Fruit fly (Drosophila melanogaster) S2 (cell line): Measurements from ENCODE around the gene CG18809.

Source experiments
- CG8478 ChIP-seq: fragments of >200 bp; optimal IDR thresholded peaks from 2 replicates; lab custom pipeline; 2018
- CTCF ChIP-seq, 2 experiments: fragments of >200 bp; optimal IDR thresholded peaks; 2 replicates each; lab custom pipeline; 2018

DNA sequence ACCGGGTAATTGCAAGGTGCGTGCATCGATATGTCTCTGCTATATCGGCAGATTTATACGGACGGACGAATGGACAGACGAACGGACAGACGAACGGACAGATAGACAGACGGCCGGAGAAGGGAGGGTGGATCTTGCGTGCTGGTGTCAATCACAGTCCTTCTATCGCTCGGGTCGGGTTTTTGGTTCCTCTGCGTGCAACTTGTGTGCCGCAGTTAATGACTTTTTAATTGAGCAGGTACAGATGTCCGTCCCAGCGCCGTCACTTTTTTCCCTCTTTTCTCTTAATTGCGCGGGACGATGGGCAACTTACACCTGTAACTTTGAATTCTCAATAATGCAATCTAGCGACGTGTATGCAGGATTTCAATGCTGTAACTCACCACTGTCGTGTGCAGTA lies 42.7 kb upstream of the CG18809 start:
- TF ChIP-seq CG8478 (lab: Kevin White, UChicago): no peak
- no peak for TF ChIP-seq CTCF (optimal IDR thresholded peaks at IDR 0.05; lab: Kevin White, UChicago)
